Fruit fly (Drosophila melanogaster): Measurements from ENCODE around the gene CG9098.

Gene CG9098

DNA sequence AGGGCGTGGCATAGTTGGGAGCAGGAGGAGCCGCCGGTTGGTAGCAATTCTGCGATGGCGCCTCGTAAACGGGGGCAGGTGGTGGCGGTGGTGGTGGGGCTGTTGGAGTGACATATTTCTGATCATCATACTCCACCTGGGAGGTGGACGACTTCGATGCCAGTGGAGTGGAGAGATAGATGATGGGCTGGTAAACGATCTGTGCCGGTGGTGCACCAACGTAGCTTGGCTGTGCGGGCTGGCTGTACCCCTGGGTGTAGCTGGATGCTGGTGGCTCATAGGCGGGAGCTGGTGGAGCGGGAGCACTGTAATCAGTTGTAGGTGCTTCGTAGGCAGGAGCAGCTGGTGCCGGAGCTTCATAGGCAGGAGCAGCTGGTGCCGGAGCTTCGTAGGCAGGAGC lies 48.9 kb downstream of the CG9098 start:
- no peak for TF ChIP-seq CG17806 (tag; optimal IDR thresholded peaks at IDR 0.05)
- no peak for TF ChIP-seq CG12605 (GFP tag; IDR thresholded peaks at IDR 0.05)
- TF ChIP-seq CG4496 (GFP tag; IDR thresholded peaks at IDR 0.05) = no peak
- no peak for TF ChIP-seq Ets98B (GFP tag; IDR thresholded peaks at IDR 0.05)
- TF ChIP-seq rn (GFP tag; IDR thresholded peaks at IDR 0.05) = no peak
- TF ChIP-seq CG34367 (tag; optimal IDR thresholded peaks at IDR 0.05) = no peak
- TF ChIP-seq CG9948 (tag; optimal IDR thresholded peaks at IDR 0.05) = no peak
- no peak for TF ChIP-seq Snoo (tag; optimal IDR thresholded peaks at IDR 0.05)
- no peak for TF ChIP-seq D1 (tag; optimal IDR thresholded peaks at IDR 0.05)
- TF ChIP-seq Pif1A (GFP tag; optimal IDR thresholded peaks at IDR 0.05) = no peak
- no peak for TF ChIP-seq CG13204 (GFP tag; optimal IDR thresholded peaks at IDR 0.05)
- TF ChIP-seq EcR (GFP tag; optimal IDR thresholded peaks at IDR 0.05) = no peak
- no peak for TF ChIP-seq CG14655 (GFP tag; optimal IDR thresholded peaks at IDR 0.05)
- no peak for TF ChIP-seq CG8159 (tag; optimal IDR thresholded peaks at IDR 0.05)
- no peak for TF ChIP-seq fd96Ca (GFP tag; IDR thresholded peaks at IDR 0.05)
- no peak for TF ChIP-seq CG8301 (tag; optimal IDR thresholded peaks at IDR 0.05)
- no peak for TF ChIP-seq Pif1B (GFP tag; optimal IDR thresholded peaks at IDR 0.05)
- TF ChIP-seq CG15710 (tag; optimal IDR thresholded peaks at IDR 0.05) = no peak

DNA sequence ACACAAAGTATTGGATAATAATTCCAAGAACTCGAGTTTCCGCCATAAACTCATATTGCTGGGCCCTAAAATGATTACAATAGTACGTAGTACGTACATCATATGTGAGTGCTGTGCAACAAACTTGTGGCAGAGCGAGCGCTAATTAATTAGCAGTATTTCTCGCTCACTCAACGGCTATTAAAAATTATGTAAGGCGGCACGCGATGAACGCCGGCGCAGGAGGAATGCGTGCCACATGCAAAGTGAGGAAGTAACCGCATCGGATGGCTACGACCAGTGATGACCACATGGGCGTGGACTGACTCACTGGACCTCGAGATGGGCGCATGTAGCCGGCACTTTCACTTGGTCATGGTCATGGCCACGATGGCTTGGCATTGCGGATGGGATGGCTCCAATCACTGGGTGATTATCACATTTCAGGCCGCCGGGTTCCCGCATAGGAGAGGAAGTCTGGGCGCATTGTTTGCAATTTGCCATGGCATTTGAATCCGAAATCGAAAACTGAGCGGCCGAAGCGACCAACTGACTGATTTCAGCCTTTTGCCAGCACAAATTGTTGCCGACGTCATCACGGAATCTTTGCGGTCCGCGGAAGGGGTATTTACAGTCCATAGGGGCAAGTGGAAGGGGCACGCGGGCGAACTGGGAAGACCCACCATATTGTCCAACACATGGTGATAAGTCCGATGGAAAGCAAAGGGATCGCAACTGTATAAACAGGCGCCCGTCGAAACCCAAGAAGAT lies 50.8 kb downstream of the CG9098 start:
- TF ChIP-seq rn (GFP tag; IDR thresholded peaks at IDR 0.05) = no peak
- no peak for TF ChIP-seq Ets98B (GFP tag; IDR thresholded peaks at IDR 0.05)
- no peak for TF ChIP-seq Snoo (tag; optimal IDR thresholded peaks at IDR 0.05)

DNA sequence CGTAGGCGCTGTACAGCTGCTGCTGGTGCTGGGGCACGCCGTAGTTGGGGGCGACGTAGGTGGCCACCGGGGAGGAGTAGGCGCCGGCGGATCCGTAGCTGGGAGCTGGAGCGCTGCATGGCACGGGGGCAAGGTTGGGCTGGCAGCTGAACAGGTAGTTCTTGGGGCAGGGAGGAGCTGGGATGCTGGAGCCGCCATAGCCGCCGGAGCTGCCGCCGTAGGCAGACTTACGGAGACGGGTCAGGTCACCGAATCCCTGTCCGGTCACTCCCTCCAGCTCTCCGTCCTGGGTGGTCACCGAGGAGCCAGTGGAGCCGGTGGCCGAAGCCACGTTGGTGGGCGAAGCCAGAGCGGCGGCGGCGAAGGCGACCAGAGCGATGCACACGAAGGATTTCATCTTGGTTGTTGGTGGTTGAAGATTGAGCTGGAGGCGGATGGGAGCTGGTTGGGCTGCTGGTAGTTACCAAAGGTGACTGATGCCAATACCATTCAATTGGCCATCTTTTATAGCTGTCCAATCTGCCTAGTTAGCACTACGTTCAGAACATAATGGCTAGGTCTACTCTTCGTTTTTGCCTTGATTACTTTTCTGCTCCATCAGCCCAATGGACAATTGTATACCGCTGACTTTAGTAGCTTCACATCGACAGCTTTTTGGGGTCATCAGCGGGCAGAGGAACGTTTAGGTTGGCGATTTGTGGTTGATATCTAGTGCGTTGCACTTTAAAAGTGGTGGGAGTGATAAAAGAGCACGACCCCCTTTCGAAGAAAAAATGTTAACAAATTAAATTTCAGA lies 52.1 kb downstream of the CG9098 start, which contains the start of gene Vm26Aa:
Vm26Aa (minus strand) TSS at position 478 of the 796 bp plus-strand sequence.
- TF ChIP-seq CG8301 (tag; optimal IDR thresholded peaks at IDR 0.05) (no peak), CG14655 (GFP tag; optimal IDR thresholded peaks at IDR 0.05) (no peak), CG12605 (GFP tag; IDR thresholded peaks at IDR 0.05) (no peak), fd96Ca (GFP tag; IDR thresholded peaks at IDR 0.05) (no peak), D1 (tag; optimal IDR thresholded peaks at IDR 0.05) (no peak), Pif1B (GFP tag; optimal IDR thresholded peaks at IDR 0.05) (no peak), CG32121 (GFP tag; IDR thresholded peaks at IDR 0.05) (no peak), CG17806 (tag; optimal IDR thresholded peaks at IDR 0.05) (no peak), CG10348 (GFP tag; IDR thresholded peaks at IDR 0.05) (no peak), gl (tag; optimal IDR thresholded peaks at IDR 0.05) (no peak), CG4496 (GFP tag; IDR thresholded peaks at IDR 0.05) (no peak), CG34367 (tag; optimal IDR thresholded peaks at IDR 0.05) (no peak), CG15710 (tag; optimal IDR thresholded peaks at IDR 0.05) (no peak)

DNA sequence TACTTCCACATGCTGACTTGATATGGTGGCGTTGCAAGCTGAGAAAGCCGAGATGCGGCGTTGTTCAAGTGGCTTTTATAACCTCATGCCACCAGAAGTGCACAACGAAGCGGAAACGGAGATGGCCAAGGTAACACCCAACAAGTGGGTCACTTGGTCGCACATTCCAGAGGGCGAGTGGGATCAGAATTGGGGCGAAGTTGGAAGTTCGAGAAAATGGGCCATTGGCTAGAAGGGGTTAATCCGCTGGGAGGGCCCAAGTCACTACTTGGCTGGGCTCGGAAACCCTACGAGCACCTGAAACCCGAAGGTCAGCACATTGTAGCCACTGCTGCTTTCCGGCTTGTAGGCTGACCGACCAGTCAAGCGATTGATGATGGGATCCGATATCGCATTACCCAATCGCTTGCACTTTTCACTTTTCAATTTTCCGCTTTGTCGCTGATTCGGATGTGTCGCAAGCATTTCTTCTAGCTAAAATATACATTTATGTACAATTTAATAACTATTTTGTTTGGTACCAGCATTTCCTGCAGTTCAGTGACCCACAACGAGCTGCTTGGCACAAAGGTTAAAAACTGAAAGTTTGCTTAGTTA lies 53.5 kb downstream of the CG9098 start, which contains the start of gene Vm26Ac:
Vm26Ac (minus strand) TSS at position 51 of the 597 bp plus-strand sequence.
- no peak for TF ChIP-seq CG32121 (GFP tag; IDR thresholded peaks at IDR 0.05)
- no peak for TF ChIP-seq Pif1A (GFP tag; optimal IDR thresholded peaks at IDR 0.05)
- TF ChIP-seq CG4496 (GFP tag; IDR thresholded peaks at IDR 0.05) = no peak
- no peak for TF ChIP-seq CG9948 (tag; optimal IDR thresholded peaks at IDR 0.05)
- no peak for TF ChIP-seq fd96Ca (GFP tag; IDR thresholded peaks at IDR 0.05)
- TF ChIP-seq Snoo (tag; optimal IDR thresholded peaks at IDR 0.05) = no peak
- no peak for TF ChIP-seq CG8301 (tag; optimal IDR thresholded peaks at IDR 0.05)
- TF ChIP-seq CG34367 (tag; optimal IDR thresholded peaks at IDR 0.05) = no peak
- no peak for TF ChIP-seq rn (GFP tag; IDR thresholded peaks at IDR 0.05)
- no peak for TF ChIP-seq CG12605 (GFP tag; IDR thresholded peaks at IDR 0.05)
- TF ChIP-seq D1 (tag; optimal IDR thresholded peaks at IDR 0.05) = no peak
- TF ChIP-seq Pif1B (GFP tag; optimal IDR thresholded peaks at IDR 0.05) = no peak
- TF ChIP-seq CG10348 (GFP tag; IDR thresholded peaks at IDR 0.05) = no peak
- TF ChIP-seq CG17806 (tag; optimal IDR thresholded peaks at IDR 0.05) = no peak
- no peak for TF ChIP-seq CG14655 (GFP tag; optimal IDR thresholded peaks at IDR 0.05)
